Fruit fly (Drosophila melanogaster) whole organism, prepupa: ENCODE measurements around the gene mRpL45.

ENCODE experiments used
- CG10669 ChIP-seq: fragments of 200-800 bp; sonication (Bioruptor generic); optimal IDR thresholded peaks from 3 replicates; lab custom pipeline; 2018; ENCODE audit warnings: missing biosample characterization, mild to moderate bottlenecking, missing genetic modification characterization, moderate library complexity
- CG11294 ChIP-seq: fragments of 200-800 bp; sonication (Bioruptor generic); IDR thresholded peaks from 2 replicates; pipeline ENCODE4 v1.3.6; 2022; ENCODE audit warnings: missing biosample characterization, missing genetic modification characterization
- CG11762 ChIP-seq: fragments of 200-800 bp; sonication (Bioruptor generic); optimal IDR thresholded peaks from 3 replicates; lab custom pipeline; 2016; ENCODE audit warnings: missing biosample characterization, missing genetic modification characterization; ENCODE audit not compliant: insufficient read depth
- CG15336 ChIP-seq: fragments of 200-800 bp; sonication (Bioruptor generic); IDR thresholded peaks from 2 replicates; pipeline ENCODE4 v1.3.6; 2022; ENCODE audit warnings: missing biosample characterization, missing genetic modification characterization
- CG1621 ChIP-seq: fragments of 200-800 bp; sonication (Bioruptor generic); optimal IDR thresholded peaks from 3 replicates; lab custom pipeline; 2018; ENCODE audit warnings: missing biosample characterization, mild to moderate bottlenecking, missing genetic modification characterization
- CG32006 ChIP-seq: fragments of 200-800 bp; sonication (Bioruptor generic); optimal IDR thresholded peaks from 3 replicates; lab custom pipeline; 2017; ENCODE audit warnings: missing biosample characterization, mild to moderate bottlenecking, missing genetic modification characterization
- CG3919 ChIP-seq: fragments of 200-800 bp; sonication (Bioruptor generic); optimal IDR thresholded peaks from 3 replicates; lab custom pipeline; 2016; ENCODE audit warnings: missing biosample characterization, missing genetic modification characterization
- CG6163 ChIP-seq: fragments of 200-800 bp; sonication (Bioruptor generic); IDR thresholded peaks from 3 replicates; pipeline ENCODE4 v1.3.6; 2022; ENCODE audit warnings: missing biosample characterization, missing genetic modification characterization
- CG6276 ChIP-seq: fragments of 200-800 bp; sonication (Bioruptor generic); optimal IDR thresholded peaks from 2 replicates; lab custom pipeline; 2017; ENCODE audit warnings: missing biosample characterization, mild to moderate bottlenecking, missing genetic modification characterization
- CG6792 ChIP-seq: fragments of 200-800 bp; sonication (Bioruptor generic); optimal IDR thresholded peaks from 3 replicates; lab custom pipeline; 2016; ENCODE audit warnings: missing biosample characterization, missing genetic modification characterization
- CG8119 ChIP-seq: fragments of 200-800 bp; sonication (Bioruptor generic); IDR thresholded peaks from 3 replicates; pipeline ENCODE4 v1.3.6; 2022; ENCODE audit warnings: missing biosample characterization, missing genetic modification characterization
- CG9139 ChIP-seq: fragments of 200-800 bp; sonication (Bioruptor generic); optimal IDR thresholded peaks from 3 replicates; lab custom pipeline; 2017; ENCODE audit warnings: missing biosample characterization, mild to moderate bottlenecking, missing genetic modification characterization
- Eip78C ChIP-seq: fragments of 200-800 bp; sonication (Bioruptor generic); peaks from one replicate; lab custom pipeline; 2016; ENCODE audit warnings: missing biosample characterization, missing genetic modification characterization
- Eip93F ChIP-seq: fragments of 200-800 bp; sonication (Bioruptor generic); optimal IDR thresholded peaks from 2 replicates; lab custom pipeline; 2016; ENCODE audit warnings: missing biosample characterization, mild to moderate bottlenecking, missing genetic modification characterization
- Gug ChIP-seq: fragments of 200-800 bp; sonication (Bioruptor generic); IDR thresholded peaks from 2 replicates; pipeline ENCODE4 v1.3.6; 2022; ENCODE audit warnings: missing biosample characterization, missing genetic modification characterization
- Hr39 ChIP-seq: fragments of 200-800 bp; sonication (Bioruptor generic); optimal IDR thresholded peaks from 2 replicates; lab custom pipeline; 2016; ENCODE audit warnings: missing biosample characterization, missing genetic modification characterization
- Hr4 ChIP-seq: fragments of 200-800 bp; sonication (Bioruptor generic); optimal IDR thresholded peaks from 3 replicates; lab custom pipeline; 2016; ENCODE audit warnings: missing biosample characterization, missing genetic modification characterization
- Lpt ChIP-seq: fragments of 200-800 bp; sonication (Bioruptor generic); optimal IDR thresholded peaks from 3 replicates; lab custom pipeline; 2016; ENCODE audit warnings: missing biosample characterization, missing genetic modification characterization
- OdsH ChIP-seq: fragments of 200-800 bp; sonication (Bioruptor generic); optimal IDR thresholded peaks from 3 replicates; lab custom pipeline; 2016; ENCODE audit warnings: missing biosample characterization, missing genetic modification characterization
- Sox102F ChIP-seq: fragments of 200-800 bp; sonication (Bioruptor generic); optimal IDR thresholded peaks from 2 replicates; lab custom pipeline; 2016; ENCODE audit warnings: missing biosample characterization, mild to moderate bottlenecking, missing genetic modification characterization
- Sox15 ChIP-seq: fragments of 200-800 bp; sonication (Bioruptor generic); optimal IDR thresholded peaks from 3 replicates; lab custom pipeline; 2016; ENCODE audit warnings: missing biosample characterization, missing genetic modification characterization
- eg ChIP-seq: fragments of 200-800 bp; sonication (Bioruptor generic); IDR thresholded peaks from 3 replicates; pipeline ENCODE4 v1.3.6; 2022; ENCODE audit warnings: missing biosample characterization, missing genetic modification characterization
- fd59A ChIP-seq: fragments of 200-800 bp; sonication (Bioruptor generic); optimal IDR thresholded peaks from 2 replicates; lab custom pipeline; 2017; ENCODE audit warnings: missing biosample characterization, mild to moderate bottlenecking, missing genetic modification characterization, missing genetic modification reagents
- fd85E ChIP-seq: fragments of 200-800 bp; sonication (Bioruptor generic); optimal IDR thresholded peaks from 3 replicates; lab custom pipeline; 2016; ENCODE audit warnings: missing biosample characterization, missing genetic modification characterization
- fkh ChIP-seq: fragments of 200-800 bp; sonication (Bioruptor generic); optimal IDR thresholded peaks from 3 replicates; lab custom pipeline; 2017; ENCODE audit warnings: missing biosample characterization, mild to moderate bottlenecking, missing genetic modification characterization, moderate library complexity
- net ChIP-seq: fragments of 200-800 bp; sonication (Bioruptor generic); optimal IDR thresholded peaks from 3 replicates; lab custom pipeline; 2016; ENCODE audit warnings: missing biosample characterization, missing genetic modification characterization
- salr ChIP-seq, 2 experiments: fragments of 200-800 bp; sonication (Bioruptor generic); optimal IDR thresholded peaks; 3 replicates each; lab custom pipeline; 2016 to 2018; ENCODE audit warnings: missing biosample characterization in 2 of 2, missing genetic modification characterization in 2 of 2, mild to moderate bottlenecking in 1 of 2
- spab ChIP-seq: fragments of 200-800 bp; sonication (Bioruptor generic); optimal IDR thresholded peaks from 2 replicates; lab custom pipeline; 2017; ENCODE audit warnings: missing biosample characterization, mild to moderate bottlenecking, missing genetic modification characterization, missing genetic modification reagents
- vri ChIP-seq: fragments of 200-800 bp; sonication (Bioruptor generic); optimal IDR thresholded peaks from 3 replicates; lab custom pipeline; 2016; ENCODE audit warnings: missing biosample characterization, mild to moderate bottlenecking, missing genetic modification characterization

The mRpL45 gene

dm6 chr3R:22618280-22618679, at the start of gene mRpL45:
Gene mRpL45 (plus strand): TSS chr3R:22618492.
- peak; percentile 92 for TF ChIP-seq fkh (GFP tag; lab: Kevin White, UChicago)
- no peak for TF ChIP-seq Sox102F (GFP tag; lab: Kevin White, UChicago)
- TF ChIP-seq, all 60 proteins: peak for 1

- TF ChIP-seq fd85E (GFP tag; lab: Kevin White, UChicago): no peak
- TF ChIP-seq OdsH (GFP tag; lab: Kevin White, UChicago): no peak
- no peak for TF ChIP-seq CG10669 (GFP tag; lab: Kevin White, UChicago)
- no peak for TF ChIP-seq Eip78C (GFP tag; lab: Kevin White, UChicago)
- peak; percentile 27 for TF ChIP-seq fkh (GFP tag; lab: Kevin White, UChicago)
These were observed 49.8 kb upstream of the mRpL45 start for dm6 chr3R:22568508-22568907.

DNA sequence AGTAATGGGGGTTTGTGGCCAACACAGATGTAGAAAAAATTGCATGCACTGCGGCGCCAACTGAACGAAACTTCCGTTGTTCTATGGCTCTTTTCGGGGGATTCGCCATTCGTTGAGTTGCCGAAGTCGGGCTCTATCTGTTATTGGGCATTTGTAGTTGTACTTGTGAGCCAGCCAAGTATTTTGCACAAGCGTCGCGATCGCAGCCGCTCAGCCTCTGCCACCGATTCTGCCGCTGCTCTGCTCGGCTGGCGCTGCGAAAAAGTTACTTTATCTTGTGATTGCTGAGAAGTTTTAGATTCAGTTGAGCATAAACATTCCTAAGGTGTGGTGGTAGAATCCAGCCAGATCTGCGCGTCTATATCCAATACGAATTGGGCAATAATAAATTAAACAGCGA, 48.4 kb upstream of the mRpL45 start, which contains the start of gene CG33110:
Gene CG33110 (plus strand): TSS at position 301 of the 400 bp plus-strand sequence.
- TF ChIP-seq CG9139: no peak
- TF ChIP-seq, all 60 proteins: peak for 0

DNA sequence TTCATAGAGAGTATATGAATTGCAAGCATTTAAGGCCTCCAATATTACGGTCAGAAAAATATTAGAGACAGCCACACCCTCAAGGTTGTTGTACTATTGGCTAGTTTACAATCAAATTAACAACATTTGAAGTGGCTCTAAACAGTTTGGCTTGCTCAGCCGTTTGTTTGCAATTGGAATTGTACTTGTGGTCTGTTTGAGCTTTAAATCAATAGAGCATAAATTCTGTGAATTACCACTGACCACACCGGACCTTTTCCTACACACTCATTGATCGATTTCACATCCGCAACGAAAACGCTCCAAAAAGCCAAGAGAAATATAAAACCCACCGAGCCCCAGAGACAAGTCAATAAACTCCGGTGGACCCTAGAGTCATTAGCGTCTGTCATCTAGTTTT, 44.7 kb upstream of the mRpL45 start:
- no peak for TF ChIP-seq CG11762 (GFP tag; lab: Kevin White, UChicago)
- no peak for TF ChIP-seq fd59A (GFP tag; lab: Kevin White, UChicago)
- no peak for TF ChIP-seq CG32006 (GFP tag; lab: Kevin White, UChicago)
- TF ChIP-seq Lpt (GFP tag; lab: Kevin White, UChicago): no peak
- TF ChIP-seq fkh (GFP tag; lab: Kevin White, UChicago): peak; percentile 72
- TF ChIP-seq CG15336 (GFP tag; lab: Robert Waterston, UW): no peak
- TF ChIP-seq Sox15 (GFP tag; lab: Kevin White, UChicago): no peak

- TF ChIP-seq spab (no peak), CG1621 (tag; lab: Kevin White, UChicago) (no peak), Hr39 (GFP tag; lab: Kevin White, UChicago) (no peak), Hr4 (GFP tag; lab: Kevin White, UChicago) (peak; percentile 21), CG3919 (GFP tag; lab: Kevin White, UChicago) (peak; percentile 26), salr (GFP tag; optimal IDR thresholded peaks at IDR 0.05; lab: Kevin White, UChicago) (no peak), CG15336 (GFP tag; lab: Robert Waterston, UW) (peak; percentile 18; the same call in 1 of the 2 replicates), CG32006 (GFP tag; lab: Kevin White, UChicago) (peak; percentile 55), CG6792 (GFP tag; lab: Kevin White, UChicago) (no peak), net (no peak), Eip78C (GFP tag; lab: Kevin White, UChicago) (peak; percentile 70), CG6276 (peak; percentile 44), CG6163 (GFP tag; lab: Robert Waterston, UW) (peak; percentile 69), Lpt (GFP tag; lab: Kevin White, UChicago) (peak; percentile 32), Eip93F (no peak), CG10669 (GFP tag; lab: Kevin White, UChicago) (no peak), eg (GFP tag; lab: Robert Waterston, UW) (peak; percentile 82), Gug (GFP tag; lab: Robert Waterston, UW) (peak; percentile 54), CG11294 (GFP tag; lab: Robert Waterston, UW) (peak; percentile 7; the same call in 1 of the 2 replicates)
These were observed 42.1 kb upstream of the mRpL45 start for dm6 chr3R:22576096-22576697.

dm6 chr3R:22576979-22577378, 41.3 kb upstream of the mRpL45 start:
- TF ChIP-seq vri (GFP tag; lab: Kevin White, UChicago): no peak
- peak; percentile 14; the same call in 1 of the 3 replicates for TF ChIP-seq CG8119
